Fruit fly (Drosophila melanogaster): Measurements from ENCODE around the gene CG31041.

DNA sequence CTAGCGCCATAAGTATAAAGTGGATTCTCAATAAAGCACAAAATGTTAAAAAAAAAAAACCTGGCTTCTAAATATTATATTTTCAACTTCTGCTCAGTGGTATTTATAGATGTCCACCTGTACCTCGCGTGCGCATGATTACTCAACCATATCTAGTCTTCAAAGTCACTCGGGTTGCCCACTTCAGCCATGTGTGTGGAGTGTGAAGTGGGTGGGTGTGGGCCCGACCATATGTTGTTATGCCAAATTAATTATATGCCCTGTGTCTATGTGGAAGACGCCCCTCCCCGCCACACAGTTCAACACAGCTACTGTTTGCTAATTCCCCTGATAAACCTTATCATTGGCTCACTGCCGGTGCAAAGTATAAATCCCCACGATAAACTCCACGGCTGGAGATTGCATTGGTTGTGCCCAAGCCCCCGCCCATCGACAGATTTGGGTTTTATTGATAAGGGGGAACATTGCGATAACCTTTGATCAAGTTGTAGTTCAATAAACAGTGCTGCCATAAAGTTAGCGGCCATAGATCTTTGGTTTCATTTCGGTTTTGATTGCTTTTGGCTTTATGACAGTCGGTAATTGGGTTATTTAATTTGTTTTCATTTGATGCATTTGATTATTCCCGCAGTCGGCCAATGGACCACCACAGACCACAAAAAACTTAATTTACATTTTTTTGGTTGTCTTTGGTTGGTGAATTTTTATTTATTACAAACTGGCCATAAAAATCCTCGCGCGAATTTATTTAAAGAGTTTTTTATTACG, 30.2 kb upstream of the CG31041 start:
- TF ChIP-seq CG15710 (tag; optimal IDR thresholded peaks at IDR 0.05) (no peak), Snoo (tag; optimal IDR thresholded peaks at IDR 0.05) (no peak), CG12605 (GFP tag; IDR thresholded peaks at IDR 0.05) (no peak), Pif1A (GFP tag; optimal IDR thresholded peaks at IDR 0.05) (no peak), CG13204 (GFP tag; optimal IDR thresholded peaks at IDR 0.05) (no peak), CG9948 (tag; optimal IDR thresholded peaks at IDR 0.05) (no peak), CG17806 (tag; optimal IDR thresholded peaks at IDR 0.05) (no peak)
